Worm (Caenorhabditis elegans) whole organism, mixed stage, embryonic: ENCODE results near the gene M04D8.7.

Experiments used
- M03D4.4 ChIP-seq: sonication (generic microtip); optimal IDR thresholded peaks from 2 replicates; lab custom pipeline; 2017; ENCODE audit warnings: mild to moderate bottlenecking, missing genetic modification characterization, missing compliant biosample characterization
- bed-3 ChIP-seq: fragments of 200-800 bp; sonication (Bioruptor generic); optimal IDR thresholded peaks from 3 replicates; lab custom pipeline; 2018; ENCODE audit warnings: mild to moderate bottlenecking, missing genetic modification characterization, moderate library complexity, missing compliant biosample characterization
- blmp-1 ChIP-seq: fragments of 150-350 bp; optimal IDR thresholded peaks from 2 replicates; lab custom pipeline; 2014; ENCODE audit warnings: missing biosample characterization, missing genetic modification characterization
- ceh-39 ChIP-seq: fragments of 150-350 bp; optimal IDR thresholded peaks from 2 replicates; lab custom pipeline; 2014; ENCODE audit warnings: missing biosample characterization, missing genetic modification characterization
- ceh-43 ChIP-seq: fragments of 200-800 bp; sonication (Bioruptor generic); optimal IDR thresholded peaks from 2 replicates; lab custom pipeline; 2018; ENCODE audit warnings: mild to moderate bottlenecking, missing genetic modification characterization, moderate library complexity, missing compliant biosample characterization
- ceh-83 ChIP-seq: fragments of 200-800 bp; sonication (Bioruptor generic); optimal IDR thresholded peaks from 2 replicates; lab custom pipeline; 2018; ENCODE audit warnings: mild to moderate bottlenecking, missing genetic modification characterization, missing compliant biosample characterization
- ces-1 ChIP-seq: fragments of 150-350 bp; optimal IDR thresholded peaks from 2 replicates; lab custom pipeline; 2014; ENCODE audit warnings: missing biosample characterization, missing genetic modification reagents, missing genetic modification characterization
- cnd-1 ChIP-seq: fragments of 200-800 bp; sonication (Bioruptor generic); optimal IDR thresholded peaks from 2 replicates; lab custom pipeline; 2018; ENCODE audit warnings: mild to moderate bottlenecking, missing genetic modification characterization, missing compliant biosample characterization
- elt-3 ChIP-seq: fragments of 150-350 bp; optimal IDR thresholded peaks from 2 replicates; lab custom pipeline; 2014; ENCODE audit warnings: missing biosample characterization, missing genetic modification characterization
- flh-1 ChIP-seq: fragments of 200-800 bp; sonication (Bioruptor generic); optimal IDR thresholded peaks from 2 replicates; lab custom pipeline; 2018; ENCODE audit warnings: mild to moderate bottlenecking, missing genetic modification characterization, moderate library complexity, missing compliant biosample characterization
- ham-2 ChIP-seq: fragments of 200-800 bp; sonication (Bioruptor generic); optimal IDR thresholded peaks from 2 replicates; lab custom pipeline; 2018; ENCODE audit warnings: mild to moderate bottlenecking, missing genetic modification characterization, missing compliant biosample characterization
- hlh-1 ChIP-seq: fragments of 150-350 bp; optimal IDR thresholded peaks from 2 replicates; lab custom pipeline; 2014; ENCODE audit warnings: missing biosample characterization, missing genetic modification reagents, missing genetic modification characterization
- lin-13 ChIP-seq: fragments of 150-350 bp; optimal IDR thresholded peaks from 2 replicates; lab custom pipeline; 2014; ENCODE audit warnings: missing biosample characterization, missing genetic modification characterization
- lin-32 ChIP-seq: fragments of 200-800 bp; sonication (Bioruptor generic); optimal IDR thresholded peaks from 2 replicates; lab custom pipeline; 2018; ENCODE audit warnings: mild to moderate bottlenecking, missing genetic modification characterization, missing compliant biosample characterization
- lsy-2 ChIP-seq: fragments of 150-350 bp; optimal IDR thresholded peaks from 2 replicates; lab custom pipeline; 2014; ENCODE audit warnings: missing biosample characterization, missing genetic modification characterization
- mab-5 ChIP-seq: fragments of 150-350 bp; optimal IDR thresholded peaks from 2 replicates; lab custom pipeline; 2014; ENCODE audit warnings: missing biosample characterization, missing genetic modification characterization
- mls-2 ChIP-seq: sonication (generic microtip); optimal IDR thresholded peaks from 2 replicates; lab custom pipeline; 2016; ENCODE audit warnings: mild to moderate bottlenecking, missing genetic modification characterization, moderate library complexity, missing compliant biosample characterization
- nhr-237 ChIP-seq: fragments of 150-350 bp; optimal IDR thresholded peaks from 2 replicates; lab custom pipeline; 2014; ENCODE audit warnings: missing biosample characterization, missing genetic modification characterization
- nhr-28 ChIP-seq: fragments of 150-350 bp; optimal IDR thresholded peaks from 2 replicates; lab custom pipeline; 2014; ENCODE audit warnings: missing biosample characterization, missing genetic modification characterization
- nhr-76 ChIP-seq: sonication (generic microtip); optimal IDR thresholded peaks from 2 replicates; lab custom pipeline; 2017; ENCODE audit warnings: missing biosample characterization, missing genetic modification characterization
- pha-4 ChIP-seq: fragments of 150-350 bp; optimal IDR thresholded peaks from 2 replicates; lab custom pipeline; 2018; ENCODE audit warnings: missing biosample characterization, missing genetic modification reagents, missing genetic modification characterization
- snpc-4 ChIP-seq: fragments of 150-350 bp; optimal IDR thresholded peaks from 2 replicates; lab custom pipeline; 2014; ENCODE audit warnings: missing biosample characterization, missing genetic modification characterization
- sptf-1 ChIP-seq: sonication (generic microtip); optimal IDR thresholded peaks from 2 replicates; lab custom pipeline; 2017; ENCODE audit warnings: mild to moderate bottlenecking, missing genetic modification characterization, moderate library complexity, missing compliant biosample characterization
- tbx-8 ChIP-seq: fragments of 200-800 bp; sonication (Bioruptor generic); optimal IDR thresholded peaks from 2 replicates; lab custom pipeline; 2018; ENCODE audit warnings: mild to moderate bottlenecking, missing genetic modification characterization, moderate library complexity, missing compliant biosample characterization
- unc-120 ChIP-seq: sonication (generic microtip); optimal IDR thresholded peaks from 2 replicates; lab custom pipeline; 2017; ENCODE audit warnings: missing genetic modification characterization, missing compliant biosample characterization; ENCODE audit not compliant: poor library complexity, severe bottlenecking
- unc-39 ChIP-seq: fragments of 150-350 bp; optimal IDR thresholded peaks from 2 replicates; lab custom pipeline; 2014; ENCODE audit warnings: missing biosample characterization, missing genetic modification characterization
- unc-62 ChIP-seq: fragments of 150-350 bp; optimal IDR thresholded peaks from 2 replicates; lab custom pipeline; 2014; ENCODE audit warnings: missing biosample characterization, missing genetic modification reagents, missing genetic modification characterization
- zip-8 ChIP-seq: fragments of 150-350 bp; optimal IDR thresholded peaks from 2 replicates; lab custom pipeline; 2014; ENCODE audit warnings: missing biosample characterization, missing genetic modification characterization
- ztf-11 ChIP-seq: fragments of 150-350 bp; optimal IDR thresholded peaks from 2 replicates; lab custom pipeline; 2014; ENCODE audit warnings: missing biosample characterization, missing genetic modification characterization

The M04D8.7 gene

ce11 chrIII:10083242-10083641 is 46.0 kb downstream of the M04D8.7 start, which contains the start of gene T16H12.3:
Gene T16H12.3, minus strand, starts transcription at chrIII:10083292.
- TF ChIP-seq snpc-4 (tag; lab: Kevin White, UChicago) (no peak), blmp-1 (tag; lab: Kevin White, UChicago) (no peak), ceh-83 (GFP tag; lab: Kevin White, UChicago) (no peak), cnd-1 (tag; lab: Kevin White, UChicago) (no peak), ham-2 (GFP tag; lab: Kevin White, UChicago) (no peak), sptf-1 (no peak), ztf-11 (tag; lab: Kevin White, UChicago) (no peak), zip-8 (tag; lab: Kevin White, UChicago) (no peak), unc-39 (no peak), lin-32 (GFP tag; lab: Kevin White, UChicago) (no peak), unc-120 (tag; lab: Kevin White, UChicago) (no peak)

ce11 chrIII:10085103-10085502 is 47.9 kb downstream of the M04D8.7 start, which contains the start of gene T16H12.13:
Gene T16H12.13, plus strand, starts transcription at chrIII:10085403.
- TF ChIP-seq nhr-28: no peak
- TF ChIP-seq mab-5: no peak
- TF ChIP-seq mls-2 (tag; lab: Kevin White, UChicago): no peak
- no peak for TF ChIP-seq elt-3 (tag; lab: Kevin White, UChicago)
- no peak for TF ChIP-seq hlh-1
- no peak for TF ChIP-seq nhr-76 (tag; lab: Kevin White, UChicago)
- TF ChIP-seq flh-1: no peak
- TF ChIP-seq tbx-8 (GFP tag; lab: Kevin White, UChicago): no peak
- TF ChIP-seq nhr-237 (tag; lab: Kevin White, UChicago): no peak
- no peak for TF ChIP-seq unc-120 (tag; lab: Kevin White, UChicago)
- no peak for TF ChIP-seq lin-13 (tag; lab: Kevin White, UChicago)
- TF ChIP-seq cnd-1 (tag; lab: Kevin White, UChicago): no peak
- TF ChIP-seq ces-1 (GFP tag; lab: Kevin White, UChicago): no peak
- TF ChIP-seq lin-32 (GFP tag; lab: Kevin White, UChicago): no peak
- no peak for TF ChIP-seq ceh-43 (GFP tag; lab: Kevin White, UChicago)
- TF ChIP-seq M03D4.4: no peak
- TF ChIP-seq unc-39: no peak

DNA sequence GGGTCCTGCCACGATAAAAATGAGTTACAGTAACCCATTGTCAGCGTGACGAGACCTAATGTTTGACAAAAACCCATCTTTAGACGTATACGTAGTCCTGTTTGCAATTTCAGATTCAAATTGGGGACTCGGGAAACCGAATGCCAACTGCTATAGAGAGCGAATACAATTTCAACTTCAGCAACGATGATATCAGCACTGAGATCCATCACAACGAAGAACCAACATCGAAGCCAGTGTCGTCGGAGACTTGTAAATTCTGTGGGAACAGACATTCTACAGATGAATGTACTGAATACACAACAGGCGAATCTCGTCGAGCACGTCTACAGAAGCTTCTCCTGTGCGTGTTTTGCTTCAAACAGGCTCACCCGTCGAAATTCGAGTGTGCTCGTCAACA is 48.3 kb downstream of the M04D8.7 start:
- TF ChIP-seq elt-3 (tag; lab: Kevin White, UChicago) (no peak), lsy-2 (tag; lab: Kevin White, UChicago) (no peak), ceh-43 (GFP tag; lab: Kevin White, UChicago) (no peak), lin-13 (tag; lab: Kevin White, UChicago) (no peak), ham-2 (GFP tag; lab: Kevin White, UChicago) (no peak), blmp-1 (tag; lab: Kevin White, UChicago) (no peak), ceh-39 (tag; lab: Kevin White, UChicago) (no peak), zip-8 (tag; lab: Kevin White, UChicago) (no peak), mab-5 (no peak), hlh-1 (no peak), lin-32 (GFP tag; lab: Kevin White, UChicago) (no peak), tbx-8 (GFP tag; lab: Kevin White, UChicago) (no peak), unc-62 (GFP tag; lab: Kevin White, UChicago) (no peak), mls-2 (tag; lab: Kevin White, UChicago) (no peak)
- TF ChIP-seq, all 35 proteins: peak for 0

DNA sequence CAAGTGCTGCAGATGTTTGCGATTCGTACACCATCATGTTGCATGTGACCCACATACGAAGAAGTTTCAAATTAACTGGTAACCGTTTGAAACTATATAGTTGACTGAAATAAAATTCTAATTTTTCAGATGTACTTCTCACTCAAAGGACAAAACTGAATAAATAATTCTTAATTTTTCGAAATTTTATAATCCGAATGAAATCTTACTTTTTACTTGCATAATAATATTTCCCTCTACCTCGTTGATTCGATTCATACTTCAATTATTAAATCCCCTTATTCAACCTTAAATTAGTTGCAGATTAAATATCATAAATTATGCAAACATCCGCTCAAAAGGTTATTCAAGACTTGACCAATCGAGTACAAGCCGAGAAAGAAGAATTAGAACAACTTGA is 48.7 kb downstream of the M04D8.7 start, which contains the start of gene T16H12.2:
Gene T16H12.2, plus strand, starts transcription at position 301 of the 400 bp plus-strand sequence.
- TF ChIP-seq ces-1 (GFP tag; lab: Kevin White, UChicago) (no peak), zip-8 (tag; lab: Kevin White, UChicago) (no peak), ham-2 (GFP tag; lab: Kevin White, UChicago) (no peak), bed-3 (GFP tag; lab: Kevin White, UChicago) (no peak), pha-4 (tag; lab: Kevin White, UChicago) (no peak), lin-13 (tag; lab: Kevin White, UChicago) (no peak), cnd-1 (tag; lab: Kevin White, UChicago) (no peak), lsy-2 (tag; lab: Kevin White, UChicago) (no peak)
